Worm (Caenorhabditis elegans) whole organism, L3 larva: ENCODE results near the gene mrps-23.
A peak's percentile ranks its signal among the peaks of the same experiment; 100 is the strongest.

Experiments
- R02D3.7 ChIP-seq: fragments of 150-350 bp; optimal IDR thresholded peaks from 2 replicates; lab custom pipeline; 2014; ENCODE audit warnings: missing biosample characterization, missing genetic modification characterization
- aly-2 ChIP-seq: fragments of 150-350 bp; optimal IDR thresholded peaks from 2 replicates; lab custom pipeline; 2014; ENCODE audit warnings: missing biosample characterization, missing genetic modification characterization
- ama-1 ChIP-seq: fragments of 150-350 bp; optimal IDR thresholded peaks from 2 replicates; lab custom pipeline; 2018
- ceh-16 ChIP-seq: sonication (generic microtip); optimal IDR thresholded peaks from 2 replicates; lab custom pipeline; 2017; ENCODE audit warnings: missing biosample characterization, missing genetic modification characterization
- ceh-28 ChIP-seq: fragments of 150-350 bp; optimal IDR thresholded peaks from 2 replicates; lab custom pipeline; 2014; ENCODE audit warnings: missing biosample characterization, missing genetic modification reagents, missing genetic modification characterization
- ceh-82 ChIP-seq: fragments of 150-350 bp; optimal IDR thresholded peaks from 2 replicates; lab custom pipeline; 2014; ENCODE audit warnings: missing biosample characterization, missing genetic modification characterization
- ceh-9 ChIP-seq: sonication (generic microtip); optimal IDR thresholded peaks from 2 replicates; lab custom pipeline; 2018; ENCODE audit warnings: missing biosample characterization, missing genetic modification characterization
- egl-5 ChIP-seq: fragments of 150-350 bp; optimal IDR thresholded peaks from 2 replicates; lab custom pipeline; 2017; ENCODE audit warnings: missing biosample characterization, missing genetic modification reagents, missing genetic modification characterization, inconsistent platforms
- elt-1 ChIP-seq: fragments of 150-350 bp; optimal IDR thresholded peaks from 2 replicates; lab custom pipeline; 2014; ENCODE audit warnings: missing biosample characterization, missing genetic modification characterization
- elt-2 ChIP-seq: sonication (generic microtip); optimal IDR thresholded peaks from 2 replicates; lab custom pipeline; 2016; ENCODE audit warnings: missing genetic modification reagents, mild to moderate bottlenecking, missing genetic modification characterization, missing compliant biosample characterization
- elt-3 ChIP-seq, 3 experiments: fragments of 150-350 bp in 1 of 3; sonication (generic microtip) in 2 of 3; optimal IDR thresholded peaks; 2 replicates in 2 of 3; 4 replicates in 1 of 3; lab custom pipeline; 2014 to 2017; ENCODE audit warnings: missing biosample characterization in 3 of 3, missing genetic modification characterization in 3 of 3
- eor-1 ChIP-seq, 2 experiments: fragments of 150-350 bp; optimal IDR thresholded peaks; 2 replicates each; lab custom pipeline; 2014 to 2018; ENCODE audit warnings: missing biosample characterization in 2 of 2, missing genetic modification characterization in 2 of 2
- fkh-10 ChIP-seq: sonication (generic microtip); optimal IDR thresholded peaks from 2 replicates; lab custom pipeline; 2017; ENCODE audit warnings: missing biosample characterization, missing genetic modification reagents, missing genetic modification characterization
- fos-1 ChIP-seq: fragments of 150-350 bp; optimal IDR thresholded peaks from 2 replicates; lab custom pipeline; 2014; ENCODE audit warnings: missing biosample characterization, missing genetic modification characterization
- hmg-11 ChIP-seq: sonication (generic microtip); optimal IDR thresholded peaks from 2 replicates; lab custom pipeline; 2016; ENCODE audit warnings: missing genetic modification characterization, missing compliant biosample characterization
- jun-1 ChIP-seq: fragments of 150-350 bp; optimal IDR thresholded peaks from 2 replicates; lab custom pipeline; 2014; ENCODE audit warnings: missing biosample characterization, missing genetic modification reagents, missing genetic modification characterization
- lin-15B ChIP-seq: fragments of 150-350 bp; optimal IDR thresholded peaks from 2 replicates; lab custom pipeline; 2014; ENCODE audit warnings: missing biosample characterization, missing genetic modification characterization
- mml-1 ChIP-seq: fragments of 150-350 bp; sonication (generic microtip); optimal IDR thresholded peaks from 3 replicates; lab custom pipeline; 2014; ENCODE audit warnings: missing biosample characterization, missing genetic modification characterization
- nfya-1 ChIP-seq: sonication (generic microtip); optimal IDR thresholded peaks from 2 replicates; lab custom pipeline; 2017; ENCODE audit warnings: missing genetic modification characterization, mild to moderate bottlenecking, missing compliant biosample characterization, antibody characterized with exemption, moderate library complexity; ENCODE audit not compliant: insufficient read depth
- nhr-11 ChIP-seq: fragments of 150-350 bp; optimal IDR thresholded peaks from 2 replicates; lab custom pipeline; 2014; ENCODE audit warnings: missing biosample characterization, missing genetic modification characterization
- nhr-12 ChIP-seq: fragments of 150-350 bp; optimal IDR thresholded peaks from 2 replicates; lab custom pipeline; 2014; ENCODE audit warnings: missing biosample characterization, missing genetic modification characterization
- nhr-23 ChIP-seq: fragments of 150-350 bp; optimal IDR thresholded peaks from 2 replicates; lab custom pipeline; 2014; ENCODE audit warnings: missing biosample characterization, missing genetic modification reagents, missing genetic modification characterization
- nhr-25 ChIP-seq: sonication (generic microtip); optimal IDR thresholded peaks from 2 replicates; lab custom pipeline; 2017; ENCODE audit warnings: missing biosample characterization, missing genetic modification characterization
- nhr-43 ChIP-seq: sonication (generic microtip); optimal IDR thresholded peaks from 2 replicates; lab custom pipeline; 2016; ENCODE audit warnings: mild to moderate bottlenecking, missing genetic modification characterization, missing compliant biosample characterization; ENCODE audit not compliant: poor library complexity, severe bottlenecking
- nhr-67 ChIP-seq: fragments of 150-350 bp; optimal IDR thresholded peaks from 2 replicates; lab custom pipeline; 2014; ENCODE audit warnings: missing biosample characterization, missing genetic modification characterization
- nhr-76 ChIP-seq: fragments of 150-350 bp; sonication (generic microtip); optimal IDR thresholded peaks from 5 replicates; lab custom pipeline; 2014; ENCODE audit warnings: missing biosample characterization, missing genetic modification characterization
- pha-4 ChIP-seq: fragments of 150-350 bp; optimal IDR thresholded peaks from 2 replicates; lab custom pipeline; 2014; ENCODE audit warnings: missing biosample characterization, missing genetic modification reagents, missing genetic modification characterization
- pqm-1 ChIP-seq: fragments of 150-350 bp; optimal IDR thresholded peaks from 2 replicates; lab custom pipeline; 2017; ENCODE audit warnings: missing biosample characterization, missing genetic modification characterization, inconsistent platforms
- skn-1 ChIP-seq: fragments of 150-350 bp; optimal IDR thresholded peaks from 2 replicates; lab custom pipeline; 2014; ENCODE audit warnings: missing biosample characterization, missing genetic modification characterization
- snpc-4 ChIP-seq: fragments of 150-350 bp; optimal IDR thresholded peaks from 2 replicates; lab custom pipeline; 2014; ENCODE audit warnings: missing biosample characterization, missing genetic modification characterization
- tbx-2 ChIP-seq: sonication (generic microtip); optimal IDR thresholded peaks from 2 replicates; lab custom pipeline; 2016; ENCODE audit warnings: mild to moderate bottlenecking, missing genetic modification characterization, missing compliant biosample characterization
- unc-39 ChIP-seq: sonication (generic microtip); optimal IDR thresholded peaks from 4 replicates; lab custom pipeline; 2017; ENCODE audit warnings: missing biosample characterization, missing genetic modification characterization
- unc-62 ChIP-seq: fragments of 150-350 bp; sonication (generic microtip); optimal IDR thresholded peaks from 4 replicates; lab custom pipeline; 2014; ENCODE audit warnings: missing biosample characterization, missing genetic modification reagents, missing genetic modification characterization
- zag-1 ChIP-seq: fragments of 150-350 bp; optimal IDR thresholded peaks from 2 replicates; lab custom pipeline; 2014; ENCODE audit warnings: missing biosample characterization, missing genetic modification characterization
- ztf-4 ChIP-seq: fragments of 150-350 bp; optimal IDR thresholded peaks from 2 replicates; lab custom pipeline; 2014; ENCODE audit warnings: missing biosample characterization, missing genetic modification characterization

The mrps-23 gene

ce11 chrIII:9490783-9491547 is 32.5 kb downstream of the mrps-23 start, which contains the start of the genes dars-1 and ctr-9:
Gene dars-1 (minus strand): TSS chrIII:9491215.
Gene ctr-9 (plus strand): TSS chrIII:9491396.
- TF ChIP-seq unc-39, result no peak
- TF ChIP-seq nhr-23 (tag; lab: Kevin White, UChicago), result peak; percentile 9
- peak; percentile 65 for TF ChIP-seq pha-4
- peak; percentile 37 for TF ChIP-seq nfya-1
- TF ChIP-seq hmg-11 (tag; lab: Kevin White, UChicago), result peak; percentile 3
- TF ChIP-seq lin-15B (tag; lab: Kevin White, UChicago), result peak; percentile 28

ce11 chrIII:9489798-9490197 is 33.7 kb downstream of the mrps-23 start:
- TF ChIP-seq ceh-28 (tag; lab: Kevin White, UChicago) (no peak), snpc-4 (no peak), ztf-4 (tag; lab: Kevin White, UChicago) (no peak), nhr-23 (tag; lab: Kevin White, UChicago) (no peak), nhr-43 (tag; lab: Kevin White, UChicago) (no peak), ceh-16 (tag; lab: Kevin White, UChicago) (no peak), elt-2 (tag; lab: Kevin White, UChicago) (no peak), nhr-76 (tag; lab: Kevin White, UChicago) (no peak), pha-4 (no peak), nhr-67 (tag; lab: Kevin White, UChicago) (no peak), eor-1 (tag; optimal IDR thresholded peaks at IDR 0.05; lab: Kevin White, UChicago) (no peak), elt-3 (tag; optimal IDR thresholded peaks at IDR 0.05; lab: Kevin White, UChicago) (no peak), fos-1 (tag; lab: Kevin White, UChicago) (no peak), unc-39 (no peak), nhr-25 (tag; lab: Kevin White, UChicago) (no peak), nhr-11 (tag; lab: Kevin White, UChicago) (no peak), pqm-1 (tag; lab: Kevin White, UChicago) (no peak), skn-1 (no peak)
- TF ChIP-seq, all 47 proteins: peak for 0

- no peak for TF ChIP-seq lin-15B (tag; lab: Kevin White, UChicago)
- TF ChIP-seq ama-1 (lab: Kevin White, UChicago), result no peak
- no peak for TF ChIP-seq pha-4
- TF ChIP-seq tbx-2, result no peak
- TF ChIP-seq skn-1, result no peak
- TF ChIP-seq nhr-76 (tag; lab: Kevin White, UChicago), result no peak
- TF ChIP-seq hmg-11 (tag; lab: Kevin White, UChicago), result no peak
- no peak for TF ChIP-seq elt-3 (tag; optimal IDR thresholded peaks at IDR 0.05; lab: Kevin White, UChicago)
- TF ChIP-seq fkh-10, result no peak
- no peak for TF ChIP-seq ceh-28 (tag; lab: Kevin White, UChicago)
- TF ChIP-seq nhr-12 (tag; lab: Kevin White, UChicago), result no peak
- TF ChIP-seq, all 47 proteins: peak for 0
Observed at ce11 chrIII:9488431-9488830, 35.0 kb downstream of the mrps-23 start, which contains the start of gene nlp-36. Gene nlp-36 (plus strand): TSS chrIII:9488731.

ce11 chrIII:9488027-9488426 is 35.4 kb downstream of the mrps-23 start:
- TF ChIP-seq mml-1 (tag; lab: Kevin White, UChicago) (no peak), ceh-28 (tag; lab: Kevin White, UChicago) (no peak), unc-62 (no peak), elt-2 (tag; lab: Kevin White, UChicago) (no peak), ceh-82 (no peak), aly-2 (no peak), nhr-76 (tag; lab: Kevin White, UChicago) (no peak), ceh-16 (tag; lab: Kevin White, UChicago) (no peak), nhr-12 (tag; lab: Kevin White, UChicago) (no peak), zag-1 (tag; lab: Kevin White, UChicago) (no peak), elt-1 (tag; lab: Kevin White, UChicago) (no peak), ceh-9 (tag; lab: Kevin White, UChicago) (no peak), fkh-10 (no peak), R02D3.7 (no peak), nhr-43 (tag; lab: Kevin White, UChicago) (no peak), pqm-1 (tag; lab: Kevin White, UChicago) (no peak), egl-5 (no peak), nhr-67 (tag; lab: Kevin White, UChicago) (no peak), jun-1 (tag; lab: Kevin White, UChicago) (no peak)
